Worm (Caenorhabditis elegans) whole organism, L1 larva: Measurements from ENCODE around the gene K11D9.3.
A peak's percentile ranks its signal among the peaks of the same experiment; 100 is the strongest.

Source experiments
- C16A3.4 ChIP-seq: fragments of 150-350 bp; optimal IDR thresholded peaks from 2 replicates; lab custom pipeline; 2014; ENCODE audit warnings: missing biosample characterization, missing genetic modification characterization
- F16B12.6 ChIP-seq: fragments of 150-350 bp; optimal IDR thresholded peaks from 2 replicates; lab custom pipeline; 2014; ENCODE audit warnings: missing biosample characterization, missing genetic modification characterization
- aha-1 ChIP-seq: fragments of 150-350 bp; optimal IDR thresholded peaks from 2 replicates; lab custom pipeline; 2014; ENCODE audit warnings: missing biosample characterization, missing genetic modification characterization
- ama-1 ChIP-seq: fragments of 150-350 bp; optimal IDR thresholded peaks from 2 replicates; lab custom pipeline; 2014
- ceh-8 ChIP-seq: fragments of 200-800 bp; sonication (Bioruptor generic); optimal IDR thresholded peaks from 2 replicates; lab custom pipeline; 2018; ENCODE audit warnings: mild to moderate bottlenecking, missing genetic modification characterization, moderate library complexity, missing compliant biosample characterization
- ceh-82 ChIP-seq, 3 experiments: fragments of 150-350 bp in 1 of 3; sonication (generic microtip) in 2 of 3; optimal IDR thresholded peaks; 2 replicates each; lab custom pipeline; 2014 to 2017; ENCODE audit warnings: missing biosample characterization in 3 of 3, missing genetic modification characterization in 3 of 3
- ceh-88 ChIP-seq: fragments of 200-800 bp; sonication (Bioruptor generic); IDR thresholded peaks from 2 replicates; pipeline ENCODE4 v1.3.6; 2022; ENCODE audit warnings: missing genetic modification characterization, missing compliant biosample characterization
- dpl-1 ChIP-seq, 3 experiments: fragments of 150-350 bp in 2 of 3; sonication (generic microtip) in 1 of 3; optimal IDR thresholded peaks; 2 replicates each; lab custom pipeline; 2014 to 2017; ENCODE audit warnings: missing biosample characterization in 3 of 3, missing genetic modification characterization in 3 of 3, missing genetic modification reagents in 3 of 3
- dsc-1 ChIP-seq: sonication (generic microtip); optimal IDR thresholded peaks from 2 replicates; lab custom pipeline; 2016; ENCODE audit warnings: mild to moderate bottlenecking, missing genetic modification characterization, missing compliant biosample characterization
- efl-1 ChIP-seq, 4 experiments: fragments of 150-350 bp; optimal IDR thresholded peaks in 3 of 4; peaks in 1 of 4; 1 replicate in 1 of 4; 2 replicates in 3 of 4; lab custom pipeline; 2014; ENCODE audit warnings: missing biosample characterization in 2 of 4, missing genetic modification characterization in 2 of 4, missing genetic modification reagents in 2 of 4
- elt-2 ChIP-seq: sonication (generic microtip); optimal IDR thresholded peaks from 2 replicates; lab custom pipeline; 2016; ENCODE audit warnings: missing genetic modification characterization, mild to moderate bottlenecking, inconsistent platforms, missing compliant biosample characterization, missing genetic modification reagents
- elt-3 ChIP-seq, 6 experiments: fragments of 150-350 bp in 1 of 6; sonication (generic microtip); optimal IDR thresholded peaks; 2 replicates each; lab custom pipeline; 2017 to 2018; ENCODE audit warnings: missing biosample characterization in 6 of 6, missing genetic modification characterization in 6 of 6, inconsistent platforms in 1 of 6
- fkh-10 ChIP-seq: sonication (generic microtip); optimal IDR thresholded peaks from 2 replicates; lab custom pipeline; 2017; ENCODE audit warnings: missing biosample characterization, missing genetic modification reagents, missing genetic modification characterization
- fkh-8 ChIP-seq: sonication (generic microtip); optimal IDR thresholded peaks from 2 replicates; lab custom pipeline; 2016; ENCODE audit warnings: mild to moderate bottlenecking, missing genetic modification characterization, missing compliant biosample characterization
- fos-1 ChIP-seq: fragments of 150-350 bp; optimal IDR thresholded peaks from 2 replicates; lab custom pipeline; 2014; ENCODE audit warnings: missing biosample characterization, missing genetic modification characterization
- hlh-17 ChIP-seq: fragments of 200-800 bp; sonication (Bioruptor generic); optimal IDR thresholded peaks from 2 replicates; lab custom pipeline; 2018; ENCODE audit warnings: missing genetic modification characterization, mild to moderate bottlenecking, missing compliant biosample characterization, moderate library complexity, borderline replicate concordance
- irx-1 ChIP-seq: sonication (generic microtip); optimal IDR thresholded peaks from 2 replicates; lab custom pipeline; 2016; ENCODE audit warnings: missing genetic modification characterization, missing compliant biosample characterization
- isw-1 ChIP-seq: fragments of 200-800 bp; sonication (Bioruptor generic); IDR thresholded peaks from 2 replicates; pipeline ENCODE4 v1.3.6; 2022; ENCODE audit warnings: missing genetic modification characterization, missing compliant biosample characterization
- jun-1 ChIP-seq: fragments of 150-350 bp; optimal IDR thresholded peaks from 2 replicates; lab custom pipeline; 2014; ENCODE audit warnings: missing biosample characterization, missing genetic modification reagents, missing genetic modification characterization
- lin-13 ChIP-seq: fragments of 150-350 bp; optimal IDR thresholded peaks from 2 replicates; lab custom pipeline; 2014; ENCODE audit warnings: missing biosample characterization, missing genetic modification reagents, missing genetic modification characterization
- lin-14 ChIP-seq: fragments of 200-800 bp; sonication (Bioruptor generic); optimal IDR thresholded peaks from 2 replicates; lab custom pipeline; 2018; ENCODE audit warnings: mild to moderate bottlenecking, missing genetic modification characterization, moderate library complexity, missing compliant biosample characterization
- lin-15B ChIP-seq: fragments of 150-350 bp; sonication (generic microtip); optimal IDR thresholded peaks from 3 replicates; lab custom pipeline; 2014; ENCODE audit warnings: missing biosample characterization, missing genetic modification characterization
- lin-35 ChIP-seq, 2 experiments: fragments of 150-350 bp; optimal IDR thresholded peaks; 2 replicates each; lab custom pipeline; 2014; ENCODE audit warnings: missing biosample characterization in 2 of 2, missing genetic modification characterization in 2 of 2, missing genetic modification reagents in 2 of 2
- lir-3 ChIP-seq: sonication (generic microtip); optimal IDR thresholded peaks from 2 replicates; lab custom pipeline; 2016; ENCODE audit warnings: mild to moderate bottlenecking, missing genetic modification characterization, moderate library complexity, missing compliant biosample characterization; ENCODE audit not compliant: poor library complexity
- lsy-2 ChIP-seq, 2 experiments: fragments of 150-350 bp; optimal IDR thresholded peaks; 2 replicates each; lab custom pipeline; 2014; ENCODE audit warnings: missing biosample characterization in 2 of 2, missing genetic modification characterization in 2 of 2
- mab-9 ChIP-seq: fragments of 200-800 bp; sonication (Bioruptor generic); IDR thresholded peaks from 2 replicates; pipeline ENCODE4 v1.3.6; 2022; ENCODE audit warnings: missing genetic modification reagents, missing genetic modification characterization, missing compliant biosample characterization
- mdl-1 ChIP-seq, 2 experiments: fragments of 150-350 bp; optimal IDR thresholded peaks; 2 replicates each; lab custom pipeline; 2014 to 2017; ENCODE audit warnings: missing biosample characterization in 2 of 2, missing genetic modification characterization in 2 of 2, inconsistent platforms in 1 of 2
- mep-1 ChIP-seq: fragments of 150-350 bp; optimal IDR thresholded peaks from 2 replicates; lab custom pipeline; 2014; ENCODE audit warnings: missing biosample characterization, missing genetic modification characterization
- nhr-19 ChIP-seq: fragments of 200-800 bp; sonication (Bioruptor generic); conservative IDR thresholded peaks from 2 replicates; pipeline ENCODE4 v1.3.6; 2022; ENCODE audit warnings: missing genetic modification characterization, missing compliant biosample characterization
- nhr-20 ChIP-seq: sonication (generic microtip); optimal IDR thresholded peaks from 2 replicates; lab custom pipeline; 2016; ENCODE audit warnings: mild to moderate bottlenecking, missing genetic modification characterization, missing compliant biosample characterization
- nhr-237 ChIP-seq: fragments of 150-350 bp; optimal IDR thresholded peaks from 2 replicates; lab custom pipeline; 2014; ENCODE audit warnings: missing biosample characterization, missing genetic modification characterization
- nhr-47 ChIP-seq: sonication (generic microtip); optimal IDR thresholded peaks from 2 replicates; lab custom pipeline; 2016; ENCODE audit warnings: mild to moderate bottlenecking, missing genetic modification characterization, moderate library complexity, missing compliant biosample characterization
- nhr-71 ChIP-seq: sonication (generic microtip); optimal IDR thresholded peaks from 2 replicates; lab custom pipeline; 2016; ENCODE audit warnings: mild to moderate bottlenecking, missing genetic modification characterization, moderate library complexity, missing compliant biosample characterization
- nhr-76 ChIP-seq: sonication (generic microtip); optimal IDR thresholded peaks from 2 replicates; lab custom pipeline; 2017; ENCODE audit warnings: missing biosample characterization, missing genetic modification characterization
- nhr-77 ChIP-seq: fragments of 150-350 bp; optimal IDR thresholded peaks from 2 replicates; lab custom pipeline; 2014; ENCODE audit warnings: missing biosample characterization, missing genetic modification characterization
- nhr-85 ChIP-seq: sonication (generic microtip); peaks from one replicate; lab custom pipeline; 2016; ENCODE audit warnings: missing genetic modification characterization, inconsistent platforms, missing compliant biosample characterization
- nhr-90 ChIP-seq: sonication (generic microtip); optimal IDR thresholded peaks from 2 replicates; lab custom pipeline; 2016; ENCODE audit warnings: mild to moderate bottlenecking, missing genetic modification characterization, missing compliant biosample characterization; ENCODE audit not compliant: poor library complexity
- pag-3 ChIP-seq: sonication (generic microtip); optimal IDR thresholded peaks from 2 replicates; lab custom pipeline; 2017; ENCODE audit warnings: missing genetic modification characterization, mild to moderate bottlenecking, missing compliant biosample characterization, antibody characterized with exemption, borderline replicate concordance; ENCODE audit not compliant: insufficient read depth
- pqm-1 ChIP-seq: sonication (generic microtip); optimal IDR thresholded peaks from 3 replicates; lab custom pipeline; 2017; ENCODE audit warnings: missing biosample characterization, missing genetic modification characterization
- rnt-1 ChIP-seq: sonication (generic microtip); optimal IDR thresholded peaks from 2 replicates; lab custom pipeline; 2016; ENCODE audit warnings: mild to moderate bottlenecking, missing genetic modification characterization, moderate library complexity, missing compliant biosample characterization
- skn-1 ChIP-seq: fragments of 150-350 bp; optimal IDR thresholded peaks from 2 replicates; lab custom pipeline; 2014; ENCODE audit warnings: missing biosample characterization, missing genetic modification characterization
- snpc-4 ChIP-seq: fragments of 150-350 bp; optimal IDR thresholded peaks from 2 replicates; lab custom pipeline; 2014; ENCODE audit warnings: missing biosample characterization, missing genetic modification characterization
- snu-23 ChIP-seq: sonication (generic microtip); optimal IDR thresholded peaks from 2 replicates; lab custom pipeline; 2016; ENCODE audit warnings: missing genetic modification characterization, missing compliant biosample characterization
- sox-4 ChIP-seq: sonication (generic microtip); optimal IDR thresholded peaks from 2 replicates; lab custom pipeline; 2016; ENCODE audit warnings: missing genetic modification characterization, missing compliant biosample characterization
- sptf-1 ChIP-seq: fragments of 150-350 bp; optimal IDR thresholded peaks from 2 replicates; lab custom pipeline; 2014; ENCODE audit warnings: missing biosample characterization, missing genetic modification characterization
- swsn-7 ChIP-seq: sonication (generic microtip); optimal IDR thresholded peaks from 2 replicates; lab custom pipeline; 2016; ENCODE audit warnings: missing genetic modification characterization, missing compliant biosample characterization
- tbx-2 ChIP-seq: sonication (generic microtip); optimal IDR thresholded peaks from 2 replicates; lab custom pipeline; 2016; ENCODE audit warnings: missing genetic modification characterization, missing compliant biosample characterization
- unc-130 ChIP-seq: fragments of 150-350 bp; optimal IDR thresholded peaks from 2 replicates; lab custom pipeline; 2017; ENCODE audit warnings: missing biosample characterization, missing genetic modification characterization, inconsistent platforms
- xbp-1 ChIP-seq: sonication (generic microtip); optimal IDR thresholded peaks from 2 replicates; lab custom pipeline; 2016; ENCODE audit warnings: missing genetic modification characterization, missing compliant biosample characterization
- zip-4 ChIP-seq: fragments of 200-800 bp; sonication (Bioruptor generic); optimal IDR thresholded peaks from 2 replicates; lab custom pipeline; 2018; ENCODE audit warnings: mild to moderate bottlenecking, missing genetic modification characterization, moderate library complexity, missing compliant biosample characterization

The K11D9.3 gene

ce11 chrIII:10747620-10748479, 54.2 kb downstream of the K11D9.3 start, which contains the start of the genes ran-1 and dkc-1:
TSS of gene ran-1 (minus strand) at chrIII:10747728.
TSS of gene dkc-1 (plus strand) at chrIII:10748429.
- TF ChIP-seq elt-3 (tag; optimal IDR thresholded peaks at IDR 0.05; lab: Kevin White, UChicago) (peak in 2 of 6 experiments; percentile 5 to 52), swsn-7 (tag; lab: Kevin White, UChicago) (peak; percentile 56), irx-1 (tag; lab: Kevin White, UChicago) (peak; percentile 35), nhr-47 (peak; percentile 47), nhr-237 (tag; lab: Kevin White, UChicago) (no peak), pag-3 (tag; lab: Kevin White, UChicago) (no peak), lsy-2 (tag; optimal IDR thresholded peaks at IDR 0.05; lab: Kevin White, UChicago) (peak; percentile 71 to 85), lin-14 (peak; percentile 68), lin-35 (GFP tag; optimal IDR thresholded peaks at IDR 0.05; lab: Kevin White, UChicago) (peak; percentile 88 to 91), F16B12.6 (peak; percentile 63), zip-4 (GFP tag; lab: Kevin White, UChicago) (peak; percentile 77), ama-1 (no peak), efl-1 (optimal IDR thresholded peaks at IDR 0.05; lab: Kevin White, UChicago) (peak; percentile 81 to 86), efl-1 (GFP tag; optimal IDR thresholded peaks at IDR 0.05 in 1 of 2; lab: Kevin White, UChicago) (peak; percentile 85 to 96), fkh-10 (GFP tag; lab: Kevin White, UChicago) (no peak), ceh-88 (GFP tag; lab: Robert Waterston, UW) (no peak), tbx-2 (peak; percentile 53), unc-130 (tag; lab: Kevin White, UChicago) (peak; percentile 57), xbp-1 (tag; lab: Kevin White, UChicago) (peak; percentile 55), dpl-1 (GFP tag; optimal IDR thresholded peaks at IDR 0.05; lab: Kevin White, UChicago) (peak; percentile 84 to 89 (median 84)), mep-1 (peak; percentile 72), nhr-76 (tag; lab: Kevin White, UChicago) (no peak), hlh-17 (no peak), snpc-4 (tag; lab: Kevin White, UChicago) (peak; percentile 42), aha-1 (tag; lab: Kevin White, UChicago) (no peak), mab-9 (GFP tag; lab: Robert Waterston, UW) (no peak), mdl-1 (tag; optimal IDR thresholded peaks at IDR 0.05; lab: Kevin White, UChicago) (peak in 1 of 2 experiments; percentile 53), sptf-1 (tag; lab: Kevin White, UChicago) (no peak), nhr-90 (tag; lab: Kevin White, UChicago) (peak; percentile 19), nhr-20 (tag; lab: Kevin White, UChicago) (peak; percentile 55), isw-1 (GFP tag; lab: Robert Waterston, UW) (peak; percentile 23), lin-13 (GFP tag; lab: Kevin White, UChicago) (peak; percentile 16), fkh-8 (peak; percentile 73), rnt-1 (tag; lab: Kevin White, UChicago) (peak; percentile 46), jun-1 (tag; lab: Kevin White, UChicago) (peak; percentile 42), elt-2 (no peak), lin-15B (tag; lab: Kevin White, UChicago) (peak; percentile 67), lir-3 (tag; lab: Kevin White, UChicago) (no peak), ceh-8 (GFP tag; lab: Kevin White, UChicago) (no peak), nhr-71 (tag; lab: Kevin White, UChicago) (peak; percentile 64), nhr-85 (tag; lab: Kevin White, UChicago) (peak; percentile 78), sox-4 (tag; lab: Kevin White, UChicago) (no peak), pqm-1 (no peak), ceh-82 (tag; optimal IDR thresholded peaks at IDR 0.05; lab: Kevin White, UChicago) (peak; percentile 31 to 70 (median 35)), nhr-77 (tag; lab: Kevin White, UChicago) (peak; percentile 59), dsc-1 (tag; lab: Kevin White, UChicago) (peak; percentile 19), snu-23 (GFP tag; lab: Kevin White, UChicago) (peak; percentile 78), skn-1 (tag; lab: Kevin White, UChicago) (peak; percentile 30), nhr-19 (GFP tag; lab: Robert Waterston, UW) (peak; percentile 38), C16A3.4 (tag; lab: Kevin White, UChicago) (peak; percentile 57), fos-1 (tag; lab: Kevin White, UChicago) (no peak)
